Fruit fly (Drosophila melanogaster): ENCODE data around the gene Or67d.

The Or67d gene

dm6 chr3L:10320802-10321201 is 47.8 kb downstream of the Or67d start:
- TF ChIP-seq CG9705 (GFP tag; optimal IDR thresholded peaks at IDR 0.05) = no peak
- no peak for TF ChIP-seq br (GFP tag; optimal IDR thresholded peaks at IDR 0.05)
- TF ChIP-seq Abd-B (GFP tag; optimal IDR thresholded peaks at IDR 0.05) = no peak
- TF ChIP-seq Hnf4 (GFP tag; optimal IDR thresholded peaks at IDR 0.05) = no peak
- TF ChIP-seq Rel (GFP tag; optimal IDR thresholded peaks at IDR 0.05) = no peak
- TF ChIP-seq Rel (tag; optimal IDR thresholded peaks at IDR 0.05) = no peak
- no peak for TF ChIP-seq ey (GFP tag; optimal IDR thresholded peaks at IDR 0.05)
- TF ChIP-seq CG32264 (GFP tag; optimal IDR thresholded peaks at IDR 0.05) = no peak
- TF ChIP-seq jim (GFP tag; optimal IDR thresholded peaks at IDR 0.05) = no peak
- TF ChIP-seq woc (GFP tag; optimal IDR thresholded peaks at IDR 0.05) = no peak
- TF ChIP-seq Hr78 (GFP tag; optimal IDR thresholded peaks at IDR 0.05) = no peak
- TF ChIP-seq lola (GFP tag; optimal IDR thresholded peaks at IDR 0.05) = no peak
- no peak for TF ChIP-seq pan (optimal IDR thresholded peaks at IDR 0.05)
- TF ChIP-seq psq (GFP tag; optimal IDR thresholded peaks at IDR 0.05) = no peak
- TF ChIP-seq sage (GFP tag; optimal IDR thresholded peaks at IDR 0.05) = no peak
- no peak for TF ChIP-seq brk (GFP tag; optimal IDR thresholded peaks at IDR 0.05)
- TF ChIP-seq Vsx2 (GFP tag; optimal IDR thresholded peaks at IDR 0.05; ENCODE audit: partially characterized antibody) = no peak
- no peak for TF ChIP-seq foxo (GFP tag; optimal IDR thresholded peaks at IDR 0.05)
- TF ChIP-seq dmrt93B (GFP tag; optimal IDR thresholded peaks at IDR 0.05) = no peak
- no peak for TF ChIP-seq OdsH (GFP tag; optimal IDR thresholded peaks at IDR 0.05)
- TF ChIP-seq dsf (GFP tag; optimal IDR thresholded peaks at IDR 0.05; ENCODE audit: borderline replicate concordance) = no peak

DNA sequence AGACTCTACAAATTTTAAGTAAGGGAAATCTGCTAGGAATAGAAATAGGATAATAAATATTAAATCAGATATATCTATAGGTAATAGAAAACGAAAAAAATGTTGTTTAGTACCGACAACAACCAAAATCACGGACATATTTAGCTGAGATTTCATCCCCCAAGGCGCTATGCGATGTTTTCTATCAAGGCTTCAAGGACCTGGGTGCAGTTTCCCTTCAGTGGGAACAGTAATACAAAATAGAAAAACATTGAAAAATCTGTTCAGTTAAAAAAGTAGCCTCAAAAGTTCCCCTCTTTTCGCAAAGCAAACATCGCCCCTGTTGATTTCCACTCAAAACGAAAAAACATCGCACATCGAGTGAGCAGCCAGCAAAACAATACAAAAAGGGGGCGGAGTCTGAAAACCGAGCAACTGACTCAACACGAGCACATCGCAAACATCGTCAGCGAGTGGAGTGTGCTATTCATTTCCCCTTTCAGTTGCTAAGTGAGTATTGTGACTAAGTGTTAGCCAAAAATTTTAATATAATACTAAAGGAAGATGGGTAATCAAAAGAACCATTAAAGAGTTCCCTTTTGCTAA is 48.8 kb downstream of the Or67d start:
- TF ChIP-seq Rel (GFP tag; optimal IDR thresholded peaks at IDR 0.05) (peak; percentile 6), Rel (tag; optimal IDR thresholded peaks at IDR 0.05) (no peak), rgr (GFP tag; optimal IDR thresholded peaks at IDR 0.05) (no peak), pan (optimal IDR thresholded peaks at IDR 0.05) (no peak), lola (GFP tag; optimal IDR thresholded peaks at IDR 0.05) (no peak), Myc (optimal IDR thresholded peaks at IDR 0.05) (peak; percentile 58), psq (GFP tag; optimal IDR thresholded peaks at IDR 0.05) (no peak), usp (GFP tag; optimal IDR thresholded peaks at IDR 0.05) (no peak), Hr83 (GFP tag; optimal IDR thresholded peaks at IDR 0.05; ENCODE audit: poor library complexity, severe bottlenecking) (no peak)
